Fruit fly (Drosophila melanogaster): ENCODE data around the gene Hyls1.

DNA sequence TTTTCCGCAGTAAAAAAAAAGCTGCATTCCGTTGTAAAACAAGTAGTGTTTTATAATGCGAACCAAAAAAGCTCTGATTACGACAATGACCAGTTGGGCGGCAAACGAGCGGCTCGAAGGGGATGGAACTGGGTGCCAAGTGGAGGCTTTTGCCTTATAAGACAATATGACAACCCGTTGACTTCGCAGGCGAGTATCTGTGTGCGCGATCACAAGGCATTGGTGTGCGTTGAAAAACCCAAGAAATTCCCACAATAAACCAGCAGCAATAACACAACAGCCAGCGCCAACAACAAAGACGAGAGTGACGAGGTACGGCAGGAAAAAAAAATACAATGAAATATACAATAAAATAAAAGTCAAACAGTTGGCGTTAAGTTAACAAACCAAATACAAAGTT, 37.4 kb downstream of the Hyls1 start:
- TF ChIP-seq bab1 (GFP tag; optimal IDR thresholded peaks at IDR 0.05) (peak; percentile 1), CG7045 (GFP tag; optimal IDR thresholded peaks at IDR 0.05) (peak; percentile 25), ovo (GFP tag; optimal IDR thresholded peaks at IDR 0.05) (peak; percentile 35), CG33017 (tag; optimal IDR thresholded peaks at IDR 0.05) (peak; percentile 58), Hr96 (GFP tag; optimal IDR thresholded peaks at IDR 0.05) (no peak), Mnt (GFP tag; optimal IDR thresholded peaks at IDR 0.05) (peak; percentile 83), Crg-1 (GFP tag; optimal IDR thresholded peaks at IDR 0.05) (no peak), toe (GFP tag; optimal IDR thresholded peaks at IDR 0.05) (no peak), cnc (optimal IDR thresholded peaks at IDR 0.05) (no peak), CG5204 (GFP tag; optimal IDR thresholded peaks at IDR 0.05) (no peak), CG7101 (tag; optimal IDR thresholded peaks at IDR 0.05) (peak; percentile 54), tj (GFP tag; optimal IDR thresholded peaks at IDR 0.05) (peak; percentile 81), CG1620 (GFP tag; optimal IDR thresholded peaks at IDR 0.05) (no peak), kay (GFP tag; ENCODE audit: borderline replicate concordance) (peak; percentile 98)

Measured in whole organism, adult.